Worm (Caenorhabditis elegans): Measurements from ENCODE around the gene lsm-8.
A peak's percentile ranks its signal among the peaks of the same experiment; 100 is the strongest.

DNA sequence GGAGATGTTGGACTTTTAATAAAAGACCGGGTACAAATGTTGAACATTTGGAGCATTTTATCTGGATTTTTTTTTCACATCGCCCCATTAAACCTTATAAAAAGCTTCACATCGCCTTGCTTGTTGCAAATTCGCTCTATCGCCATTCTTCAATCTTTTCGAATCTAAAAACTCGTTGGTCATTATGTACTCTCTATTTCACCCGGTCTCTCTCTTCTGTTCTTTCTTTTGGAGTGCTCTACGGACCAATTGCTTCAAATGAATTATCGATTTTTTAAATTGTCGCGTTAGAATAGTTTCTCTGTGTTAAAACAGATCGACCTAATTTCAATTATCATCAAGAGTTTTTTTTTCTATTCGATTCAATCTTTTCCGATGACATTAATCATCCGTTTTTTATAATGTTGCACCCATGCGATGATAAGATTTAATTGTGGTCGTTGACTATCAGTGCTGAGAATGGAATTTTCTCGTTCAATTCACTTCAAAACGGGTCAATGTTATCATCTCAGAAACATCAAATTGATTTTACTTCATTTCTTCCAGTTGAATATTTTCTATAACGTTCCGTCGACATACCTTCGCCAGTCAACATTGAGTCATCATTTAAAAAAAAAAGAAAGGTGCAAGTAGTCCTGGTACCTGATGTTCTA, 1.2 kb downstream of the lsm-8 start:
- TF ChIP-seq pqm-1 (tag; optimal IDR thresholded peaks at IDR 0.05) (no peak), fkh-10 (GFP tag; optimal IDR thresholded peaks at IDR 0.05) (no peak), nhr-11 (tag; optimal IDR thresholded peaks at IDR 0.05) (no peak), hlh-13 (GFP tag; optimal IDR thresholded peaks at IDR 0.05) (no peak), ama-1 (optimal IDR thresholded peaks at IDR 0.05) (no peak), unc-3 (GFP tag; conservative IDR thresholded peaks at IDR 0.05) (no peak), unc-3 (tag; optimal IDR thresholded peaks at IDR 0.05) (no peak), nfya-1 (tag; optimal IDR thresholded peaks at IDR 0.05) (peak; percentile 22), ref-2 (tag; optimal IDR thresholded peaks at IDR 0.05) (no peak), pat-9 (tag; optimal IDR thresholded peaks at IDR 0.05) (no peak), sdc-2 (tag; optimal IDR thresholded peaks at IDR 0.05) (no peak), tbx-2 (tag; optimal IDR thresholded peaks at IDR 0.05) (no peak)
